Worm (Caenorhabditis elegans): ENCODE measurements around the gene mrpl-21.

mrpl-21 gene

DNA sequence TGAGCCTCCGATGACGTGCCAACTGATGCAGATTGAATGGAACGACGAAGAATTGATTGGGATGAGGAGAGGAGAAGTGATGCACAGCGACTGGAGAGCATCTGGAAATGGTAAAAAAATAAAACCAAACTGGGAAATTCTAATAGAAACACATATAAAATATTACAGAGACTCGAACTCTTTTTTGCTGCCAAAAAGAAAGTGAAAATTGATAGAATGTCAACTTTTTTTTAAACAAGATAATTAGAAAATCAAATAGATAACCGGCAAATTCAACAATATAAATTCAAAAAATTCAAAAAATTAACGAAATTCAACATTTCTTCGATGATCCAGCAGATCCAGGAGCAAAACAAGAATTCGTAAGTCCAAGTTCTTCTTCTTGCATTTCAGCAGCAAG lies at the start of gene mrpl-21:
Gene mrpl-21 (minus strand): TSS at position 101 of the 400 bp plus-strand sequence.
- TF ChIP-seq unc-62 (GFP tag; optimal IDR thresholded peaks at IDR 0.05): no peak

DNA sequence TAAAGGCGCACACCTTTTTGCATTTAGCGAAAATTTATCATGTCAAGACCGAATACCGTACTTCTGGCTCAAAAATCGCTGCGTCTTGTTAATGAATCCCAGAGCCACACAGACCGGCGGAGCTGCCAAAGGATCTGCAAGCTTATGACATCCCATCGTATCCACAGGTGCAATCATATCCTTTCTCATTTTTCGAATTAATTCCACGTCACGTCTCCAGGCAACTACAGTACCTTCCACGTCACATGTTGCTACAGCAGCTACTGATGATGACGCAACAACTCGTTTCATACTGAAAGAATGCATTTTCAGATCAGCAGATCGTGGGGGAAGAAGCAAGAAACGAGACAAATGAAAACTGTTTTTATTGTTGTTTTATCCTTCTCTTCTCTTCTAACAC lies 49.7 kb upstream of the mrpl-21 start, which contains the start of gene R10E4.6:
Gene R10E4.6 (plus strand): TSS at position 301 of the 400 bp plus-strand sequence.
- TF ChIP-seq unc-62 (GFP tag; optimal IDR thresholded peaks at IDR 0.05): no peak

DNA sequence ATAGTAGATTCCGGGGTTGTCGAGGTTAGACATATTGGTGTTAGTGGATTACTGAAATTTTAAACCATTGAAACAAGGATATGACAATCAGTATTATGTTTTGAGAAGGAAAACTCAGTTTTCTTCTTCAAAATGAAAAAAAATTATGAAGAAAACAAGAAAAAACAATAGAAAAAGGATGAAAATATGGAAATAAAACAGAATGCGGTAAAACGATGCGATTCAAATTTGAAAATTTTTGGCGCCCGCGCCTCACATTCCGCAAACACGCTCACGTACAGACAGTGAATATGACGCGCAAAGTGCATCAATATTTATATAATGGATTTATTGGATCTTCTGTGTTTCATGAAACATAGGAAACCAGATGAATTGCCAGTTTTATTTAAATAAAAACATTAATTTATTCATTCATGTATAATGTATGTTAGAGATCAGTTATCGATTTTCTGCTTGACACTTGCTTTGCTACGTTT lies 47.9 kb upstream of the mrpl-21 start, which contains the start of gene mcm-5:
Gene mcm-5 (minus strand): TSS at position 51 of the 476 bp plus-strand sequence.
- no peak for TF ChIP-seq unc-62 (GFP tag; optimal IDR thresholded peaks at IDR 0.05)

DNA sequence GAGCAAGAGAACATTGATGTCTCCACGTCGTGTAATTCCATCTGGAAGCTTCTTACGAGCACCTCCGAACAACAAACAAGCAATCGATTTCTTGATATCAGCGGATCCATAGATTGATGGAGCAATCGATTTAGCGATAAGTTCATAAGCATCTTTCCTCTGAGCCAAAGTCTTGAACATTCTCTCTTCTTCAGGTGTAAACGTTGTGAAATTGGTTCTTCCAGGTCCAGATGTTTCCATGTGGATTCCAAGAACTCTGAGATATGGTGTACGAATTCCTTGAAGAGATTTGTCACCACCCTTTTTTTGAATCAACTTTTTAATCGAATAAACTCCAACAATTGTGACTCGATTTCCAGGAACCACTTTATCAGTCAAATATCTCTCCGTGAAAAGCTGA lies 46.6 kb upstream of the mrpl-21 start:
- TF ChIP-seq unc-62 (GFP tag; optimal IDR thresholded peaks at IDR 0.05): no peak

DNA sequence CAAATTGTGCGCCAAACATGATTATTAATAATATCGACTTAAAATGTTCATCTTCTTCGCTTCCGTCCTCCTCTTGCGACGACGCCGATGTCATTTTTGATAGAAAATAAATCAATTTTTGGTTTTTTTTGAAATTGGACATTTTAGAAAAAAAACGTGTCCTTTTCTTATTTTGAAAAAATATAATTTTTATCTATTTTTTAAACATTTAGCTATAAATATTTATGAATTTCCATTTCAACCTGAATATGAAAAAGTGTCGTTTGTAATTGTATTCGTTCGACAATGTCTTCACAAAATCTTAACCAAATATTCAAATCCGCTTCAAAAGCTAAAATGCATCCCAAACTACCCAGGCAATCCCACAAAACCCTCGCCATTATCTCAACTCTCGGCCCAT lies 44.0 kb upstream of the mrpl-21 start, which contains the start of gene R10E4.3:
Gene R10E4.3 (minus strand): TSS at position 101 of the 400 bp plus-strand sequence.
- no peak for TF ChIP-seq unc-62 (GFP tag; optimal IDR thresholded peaks at IDR 0.05)

DNA sequence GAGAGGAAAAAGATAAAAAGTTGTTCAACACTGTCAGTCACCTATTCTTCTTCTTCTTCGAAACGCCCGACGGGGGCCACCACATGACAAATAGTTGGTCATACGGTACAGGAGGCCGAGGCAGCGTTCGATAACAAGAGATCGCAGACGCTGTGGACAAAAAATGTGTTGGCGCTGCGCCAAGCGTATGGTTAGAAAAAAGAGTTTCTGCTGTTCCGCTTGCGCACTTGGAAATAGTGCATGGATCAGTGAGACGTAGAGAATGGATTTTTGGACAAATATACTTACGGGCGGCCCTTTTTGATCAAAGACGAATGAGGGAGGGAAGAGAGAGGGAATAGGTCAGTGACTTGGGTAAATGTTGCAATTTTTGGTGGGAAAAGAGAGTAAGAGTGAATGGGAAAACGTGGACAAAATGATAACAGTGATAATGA lies 41.4 kb upstream of the mrpl-21 start:
- no peak for TF ChIP-seq unc-62 (GFP tag; optimal IDR thresholded peaks at IDR 0.05)

DNA sequence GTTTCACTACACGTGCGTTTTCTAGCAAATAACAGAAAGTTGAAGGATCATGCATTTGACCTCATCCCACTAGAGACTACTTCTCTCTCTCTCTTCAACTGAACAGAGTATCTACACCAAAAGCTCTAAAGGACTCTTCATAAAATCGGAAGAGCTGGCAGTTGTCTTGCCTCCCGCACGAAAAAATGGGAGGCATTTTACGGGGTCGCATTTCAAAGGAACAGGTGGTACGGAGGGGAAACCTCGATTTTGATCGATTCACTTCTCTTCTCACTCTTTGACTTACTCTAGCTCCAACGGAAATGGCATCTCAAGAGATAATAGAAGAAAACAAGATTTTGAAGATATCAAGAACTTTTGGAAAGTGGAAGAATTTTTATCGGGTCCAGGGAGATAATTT lies 39.8 kb upstream of the mrpl-21 start:
- TF ChIP-seq unc-62 (GFP tag; optimal IDR thresholded peaks at IDR 0.05): no peak

DNA sequence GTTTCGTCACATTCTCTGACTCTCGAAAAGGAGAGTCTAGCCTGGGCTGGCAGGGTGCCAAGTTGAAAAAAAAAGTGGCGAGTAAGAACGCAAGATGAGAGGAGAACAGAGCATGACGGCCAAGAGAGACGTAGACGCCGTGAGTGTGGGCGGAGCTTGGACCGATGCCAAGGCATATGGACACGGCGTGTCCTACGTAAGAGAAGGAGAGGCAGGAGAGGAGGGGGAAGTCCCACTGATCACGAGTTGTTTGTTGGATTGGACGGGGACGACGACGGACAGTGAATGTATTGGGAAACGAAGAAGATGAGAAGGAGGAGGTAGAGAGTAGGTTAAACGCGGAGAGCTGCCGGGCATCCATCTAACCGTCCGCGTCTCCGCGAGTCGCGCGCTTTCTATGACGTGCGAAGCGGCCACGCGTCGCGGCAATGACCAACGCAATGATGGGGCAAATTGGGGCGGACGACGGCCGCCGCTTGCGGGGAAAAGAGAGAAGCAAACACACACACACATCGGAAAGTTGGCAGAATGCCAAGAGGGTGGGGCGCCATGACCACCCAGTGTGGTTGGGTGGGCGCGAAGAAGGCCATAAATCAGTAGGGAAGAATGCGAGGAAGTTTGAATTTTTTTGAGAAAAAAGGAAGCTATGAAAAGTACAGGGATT lies 38.7 kb upstream of the mrpl-21 start:
- peak; percentile 48 for TF ChIP-seq unc-62 (GFP tag; optimal IDR thresholded peaks at IDR 0.05)

DNA sequence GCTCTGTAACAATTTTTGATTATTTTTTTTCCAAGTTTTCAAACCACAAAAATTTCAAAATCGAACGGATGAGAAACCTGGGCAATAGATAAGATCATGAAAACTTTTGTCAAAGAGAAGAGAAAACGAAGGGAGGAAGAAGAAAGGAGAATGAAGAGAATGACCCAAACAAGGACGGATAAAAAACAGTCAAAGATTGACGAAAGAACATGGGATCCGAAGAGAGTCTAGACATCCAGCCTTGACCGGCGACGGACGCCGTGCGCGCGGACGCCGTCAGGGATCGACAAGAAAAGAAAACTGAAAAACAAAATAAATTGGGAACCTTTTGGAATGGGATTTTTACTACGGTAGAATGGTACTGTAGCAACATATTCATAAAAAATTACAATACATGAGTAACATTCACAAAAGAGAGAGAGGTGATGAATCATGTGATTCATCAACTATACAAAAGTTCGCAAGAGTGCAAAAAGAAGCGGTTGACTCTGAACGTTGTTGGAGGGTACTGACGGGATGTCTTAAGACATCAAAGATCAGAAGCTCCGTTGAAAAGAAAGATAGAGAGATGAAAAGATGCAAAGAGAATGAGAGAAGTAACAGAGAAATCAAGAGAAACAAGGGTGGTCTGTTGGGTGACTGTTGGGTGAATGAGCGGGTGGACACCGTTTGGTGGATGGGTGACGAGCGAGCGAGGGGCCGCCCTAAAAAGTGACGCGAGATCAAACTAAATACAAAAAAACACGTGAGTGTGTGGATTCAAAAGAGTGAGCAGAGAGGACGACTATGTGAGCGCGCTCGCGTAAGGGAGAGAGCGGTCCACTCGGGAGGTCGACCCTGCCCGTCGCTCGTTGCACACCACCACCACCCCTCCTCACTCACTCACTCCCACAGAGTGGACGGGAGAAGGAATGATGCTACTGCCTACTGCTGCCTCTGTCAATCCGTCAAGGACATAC lies 37.1 kb upstream of the mrpl-21 start, which contains the start of gene sup-26:
Gene sup-26 (minus strand): TSS at position 10 of the 959 bp plus-strand sequence.
- no peak for TF ChIP-seq unc-62 (GFP tag; optimal IDR thresholded peaks at IDR 0.05)

DNA sequence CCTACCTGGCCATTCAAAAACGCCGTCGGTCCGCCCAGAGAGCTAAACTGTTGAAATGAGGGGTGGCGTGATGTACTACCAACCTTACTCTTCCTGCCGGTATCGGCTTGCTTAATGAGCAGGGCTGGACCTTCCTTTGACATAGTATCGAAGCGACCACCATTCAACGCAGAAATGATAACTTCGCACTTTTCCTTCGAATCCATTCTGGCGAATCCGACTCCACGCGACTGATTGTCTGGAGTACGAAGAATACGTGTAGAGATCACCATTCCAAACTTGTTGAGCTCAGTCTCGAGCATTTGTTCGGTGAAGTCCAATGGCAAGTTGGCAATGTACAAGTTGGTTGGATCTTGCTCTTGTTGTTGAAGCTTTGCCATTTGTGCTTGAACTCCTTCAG lies 34.8 kb upstream of the mrpl-21 start:
- TF ChIP-seq unc-62 (GFP tag; optimal IDR thresholded peaks at IDR 0.05): no peak

DNA sequence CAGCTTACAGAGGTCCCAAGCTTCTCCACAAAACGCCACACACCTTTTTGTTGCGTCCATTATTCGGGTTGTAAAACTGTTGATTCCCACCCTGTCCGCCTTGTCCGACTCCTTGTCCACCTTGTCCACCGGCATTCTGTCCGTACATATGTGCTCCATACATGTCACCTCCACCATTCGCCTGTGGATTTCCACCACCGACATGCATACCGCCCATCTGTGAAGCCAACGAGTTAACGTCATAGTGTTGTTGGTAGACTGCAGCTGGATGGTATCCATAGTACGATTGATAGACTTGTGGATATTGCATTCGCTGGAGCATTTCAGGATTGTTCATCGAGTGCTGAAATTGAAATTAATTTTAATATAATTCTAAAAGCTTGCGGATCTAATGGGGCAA lies 34.4 kb upstream of the mrpl-21 start:
- no peak for TF ChIP-seq unc-62 (GFP tag; optimal IDR thresholded peaks at IDR 0.05)

DNA sequence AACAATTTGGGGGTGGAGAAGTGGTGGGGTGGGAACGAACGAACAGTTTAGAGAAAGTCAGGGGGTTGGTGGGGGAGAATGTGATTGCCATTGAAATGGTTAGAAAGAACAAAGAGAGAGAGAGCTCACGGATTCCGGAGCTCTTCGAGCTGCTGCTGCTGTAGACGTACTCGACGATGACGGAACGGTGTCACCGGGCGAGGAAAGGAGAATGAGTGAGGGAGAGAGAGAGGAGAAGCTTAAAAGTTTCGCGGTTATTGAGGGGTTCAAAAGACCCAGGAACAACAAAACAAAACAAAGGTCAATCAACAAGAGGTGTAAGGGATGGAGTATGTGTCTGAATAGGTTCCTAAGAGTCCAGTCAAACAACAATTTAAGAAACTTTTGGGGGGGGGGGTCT lies 32.9 kb upstream of the mrpl-21 start:
- no peak for TF ChIP-seq unc-62 (GFP tag; optimal IDR thresholded peaks at IDR 0.05)

DNA sequence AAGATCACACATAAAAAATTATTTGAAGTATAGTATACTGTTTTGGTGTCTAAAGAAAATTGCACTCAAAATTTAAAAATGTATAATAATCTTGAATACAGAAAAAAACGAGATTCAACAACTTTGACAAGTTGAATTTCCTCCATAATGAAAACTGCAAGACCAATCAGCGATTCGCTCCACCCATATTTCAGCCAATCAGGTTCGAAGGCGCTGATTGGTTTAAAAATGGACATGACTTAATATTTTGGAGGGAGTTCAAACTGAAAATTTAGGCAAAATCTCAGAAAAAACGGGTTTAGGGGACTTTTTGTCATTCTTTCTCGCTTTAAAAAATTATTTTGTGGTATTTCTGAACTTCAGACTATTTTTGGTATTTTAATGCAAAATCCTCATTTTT lies 32.3 kb upstream of the mrpl-21 start:
- TF ChIP-seq unc-62 (GFP tag; optimal IDR thresholded peaks at IDR 0.05): no peak

DNA sequence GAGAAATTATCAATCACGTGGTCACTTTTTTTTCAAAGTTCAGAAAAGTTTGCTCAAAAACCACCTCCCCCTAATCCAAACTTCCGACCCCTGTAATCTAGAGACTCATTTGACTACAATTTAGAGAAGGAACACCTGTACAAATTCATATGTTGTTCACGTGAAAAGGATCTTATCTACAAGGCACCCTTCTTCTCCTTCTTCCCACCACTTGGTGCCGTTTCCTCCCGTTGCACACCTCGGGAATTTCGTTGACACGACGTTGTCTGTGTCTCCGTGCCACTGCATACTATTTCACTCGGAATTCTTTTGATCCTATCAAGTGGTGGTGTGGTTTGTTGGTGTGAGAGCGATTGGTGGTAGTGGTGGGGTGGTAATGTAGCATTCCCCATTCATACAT lies 31.2 kb upstream of the mrpl-21 start:
- TF ChIP-seq unc-62 (GFP tag; optimal IDR thresholded peaks at IDR 0.05): no peak

DNA sequence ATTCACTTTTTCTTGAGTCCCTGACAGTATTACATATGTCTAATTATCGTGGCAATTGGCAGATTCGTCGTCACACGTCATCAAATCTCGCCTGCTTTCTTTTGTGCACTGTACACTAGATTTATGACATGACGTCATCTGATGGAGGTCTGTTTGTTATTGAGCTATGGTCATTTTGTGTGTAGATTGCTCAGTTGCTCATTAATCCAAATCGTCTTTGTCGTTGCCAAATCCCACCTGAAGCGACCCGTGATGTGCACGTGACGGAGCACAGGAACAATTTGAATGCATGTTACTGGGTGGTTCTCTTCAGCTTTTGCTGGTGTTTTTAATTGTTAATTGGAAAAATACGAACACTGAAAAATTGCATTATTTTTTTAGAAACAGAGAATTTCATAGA lies 29.5 kb upstream of the mrpl-21 start:
- no peak for TF ChIP-seq unc-62 (GFP tag; optimal IDR thresholded peaks at IDR 0.05)

DNA sequence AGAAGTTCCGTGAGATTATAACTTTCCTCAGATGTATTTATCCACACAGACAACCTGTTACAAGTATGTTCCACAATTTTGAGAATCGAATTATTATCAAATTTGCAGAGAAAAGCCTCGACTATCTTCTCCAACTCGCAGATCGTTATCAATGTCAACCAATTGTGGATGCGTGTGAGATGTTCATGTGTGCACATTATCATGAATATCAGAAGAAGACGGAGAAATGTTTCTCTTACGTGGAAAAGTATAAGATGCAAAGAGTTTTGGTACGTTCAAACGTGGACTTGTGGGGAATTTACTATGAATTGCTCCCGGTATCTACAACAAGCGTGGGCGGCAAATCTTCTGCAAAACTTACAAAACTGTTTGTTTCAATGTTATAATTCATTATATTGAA lies 27.7 kb upstream of the mrpl-21 start:
- no peak for TF ChIP-seq unc-62 (GFP tag; optimal IDR thresholded peaks at IDR 0.05)

All from whole organism, dauer.